Fruit fly (Drosophila melanogaster) whole organism, prepupa: ENCODE measurements around the gene CG42671.
A peak's percentile ranks its signal among the peaks of the same experiment; 100 is the strongest.

Source experiments
- Blimp-1 ChIP-seq: fragments of 200-800 bp; sonication (Bioruptor generic); optimal IDR thresholded peaks from 3 replicates; lab custom pipeline; 2017; ENCODE audit warnings: missing biosample characterization, missing genetic modification characterization, mild to moderate bottlenecking, moderate library complexity, missing genetic modification reagents
- CG11294 ChIP-seq: fragments of 200-800 bp; sonication (Bioruptor generic); IDR thresholded peaks from 2 replicates; pipeline ENCODE4 v1.3.6; 2022; ENCODE audit warnings: missing biosample characterization, missing genetic modification characterization
- CG11762 ChIP-seq: fragments of 200-800 bp; sonication (Bioruptor generic); optimal IDR thresholded peaks from 3 replicates; lab custom pipeline; 2016; ENCODE audit warnings: missing biosample characterization, missing genetic modification characterization; ENCODE audit not compliant: insufficient read depth
- CG11902 ChIP-seq: fragments of 200-800 bp; sonication (Bioruptor generic); optimal IDR thresholded peaks from 3 replicates; lab custom pipeline; 2016; ENCODE audit warnings: missing biosample characterization, missing genetic modification characterization
- CG15336 ChIP-seq: fragments of 200-800 bp; sonication (Bioruptor generic); IDR thresholded peaks from 2 replicates; pipeline ENCODE4 v1.3.6; 2022; ENCODE audit warnings: missing biosample characterization, missing genetic modification characterization
- CG1621 ChIP-seq: fragments of 200-800 bp; sonication (Bioruptor generic); optimal IDR thresholded peaks from 3 replicates; lab custom pipeline; 2018; ENCODE audit warnings: missing biosample characterization, mild to moderate bottlenecking, missing genetic modification characterization
- CG3032 ChIP-seq: fragments of 200-800 bp; optimal IDR thresholded peaks from 2 replicates; lab custom pipeline; 2019; ENCODE audit warnings: missing biosample characterization, mild to moderate bottlenecking, missing genetic modification characterization, moderate library complexity
- CG31627 ChIP-seq: fragments of 200-800 bp; sonication (Bioruptor generic); optimal IDR thresholded peaks from 3 replicates; lab custom pipeline; 2016; ENCODE audit warnings: missing biosample characterization, missing genetic modification characterization
- CG34406 ChIP-seq: fragments of 200-800 bp; sonication (Bioruptor generic); optimal IDR thresholded peaks from 3 replicates; lab custom pipeline; 2016; ENCODE audit warnings: missing biosample characterization, missing genetic modification characterization
- CG4318 ChIP-seq: fragments of 200-800 bp; sonication (Bioruptor generic); optimal IDR thresholded peaks from 3 replicates; lab custom pipeline; 2017; ENCODE audit warnings: missing biosample characterization, mild to moderate bottlenecking, missing genetic modification characterization
- CG6163 ChIP-seq: fragments of 200-800 bp; sonication (Bioruptor generic); IDR thresholded peaks from 3 replicates; pipeline ENCODE4 v1.3.6; 2022; ENCODE audit warnings: missing biosample characterization, missing genetic modification characterization
- CG6276 ChIP-seq: fragments of 200-800 bp; sonication (Bioruptor generic); optimal IDR thresholded peaks from 2 replicates; lab custom pipeline; 2017; ENCODE audit warnings: missing biosample characterization, mild to moderate bottlenecking, missing genetic modification characterization
- CG6792 ChIP-seq: fragments of 200-800 bp; sonication (Bioruptor generic); optimal IDR thresholded peaks from 3 replicates; lab custom pipeline; 2016; ENCODE audit warnings: missing biosample characterization, missing genetic modification characterization
- CG6808 ChIP-seq: fragments of 200-800 bp; sonication (Bioruptor generic); optimal IDR thresholded peaks from 3 replicates; lab custom pipeline; 2017; ENCODE audit warnings: missing biosample characterization, missing genetic modification characterization, mild to moderate bottlenecking, moderate library complexity, missing genetic modification reagents
- CG6854 ChIP-seq: fragments of 200-800 bp; sonication (Bioruptor generic); optimal IDR thresholded peaks from 2 replicates; lab custom pipeline; 2017; ENCODE audit warnings: missing biosample characterization, mild to moderate bottlenecking, missing genetic modification characterization
- CG8119 ChIP-seq: fragments of 200-800 bp; sonication (Bioruptor generic); IDR thresholded peaks from 3 replicates; pipeline ENCODE4 v1.3.6; 2022; ENCODE audit warnings: missing biosample characterization, missing genetic modification characterization
- CG8319 ChIP-seq: fragments of 200-800 bp; sonication (Bioruptor generic); optimal IDR thresholded peaks from 3 replicates; lab custom pipeline; 2016; ENCODE audit warnings: missing biosample characterization, missing genetic modification characterization
- CG8632 ChIP-seq: fragments of 200-800 bp; sonication (Bioruptor generic); optimal IDR thresholded peaks from 3 replicates; lab custom pipeline; 2016; ENCODE audit warnings: missing biosample characterization, missing genetic modification characterization
- Eip75B ChIP-seq: fragments of 200-800 bp; sonication (Bioruptor generic); optimal IDR thresholded peaks from 3 replicates; lab custom pipeline; 2016; ENCODE audit warnings: missing biosample characterization, missing genetic modification characterization
- Eip78C ChIP-seq: fragments of 200-800 bp; sonication (Bioruptor generic); peaks from one replicate; lab custom pipeline; 2016; ENCODE audit warnings: missing biosample characterization, missing genetic modification characterization
- Eip93F ChIP-seq: fragments of 200-800 bp; sonication (Bioruptor generic); optimal IDR thresholded peaks from 2 replicates; lab custom pipeline; 2016; ENCODE audit warnings: missing biosample characterization, mild to moderate bottlenecking, missing genetic modification characterization
- Ets21C ChIP-seq: fragments of 200-800 bp; sonication (Bioruptor generic); optimal IDR thresholded peaks from 3 replicates; lab custom pipeline; 2016; ENCODE audit warnings: missing biosample characterization, missing genetic modification characterization
- Ets96B ChIP-seq: fragments of 200-800 bp; optimal IDR thresholded peaks from 2 replicates; lab custom pipeline; 2019; ENCODE audit warnings: missing biosample characterization, mild to moderate bottlenecking, missing genetic modification characterization, moderate library complexity
- Gug ChIP-seq: fragments of 200-800 bp; sonication (Bioruptor generic); IDR thresholded peaks from 2 replicates; pipeline ENCODE4 v1.3.6; 2022; ENCODE audit warnings: missing biosample characterization, missing genetic modification characterization
- Hr38 ChIP-seq: sonication (Bioruptor generic); optimal IDR thresholded peaks from 2 replicates; lab custom pipeline; 2016; ENCODE audit warnings: missing biosample characterization, missing genetic modification characterization
- Hr39 ChIP-seq: fragments of 200-800 bp; sonication (Bioruptor generic); optimal IDR thresholded peaks from 2 replicates; lab custom pipeline; 2016; ENCODE audit warnings: missing biosample characterization, missing genetic modification characterization
- Hr4 ChIP-seq: fragments of 200-800 bp; sonication (Bioruptor generic); optimal IDR thresholded peaks from 3 replicates; lab custom pipeline; 2016; ENCODE audit warnings: missing biosample characterization, missing genetic modification characterization
- Lpt ChIP-seq: fragments of 200-800 bp; sonication (Bioruptor generic); optimal IDR thresholded peaks from 3 replicates; lab custom pipeline; 2016; ENCODE audit warnings: missing biosample characterization, missing genetic modification characterization
- Met ChIP-seq: fragments of 200-800 bp; sonication (Bioruptor generic); optimal IDR thresholded peaks from 3 replicates; lab custom pipeline; 2016; ENCODE audit warnings: missing biosample characterization, missing genetic modification characterization
- OdsH ChIP-seq: fragments of 200-800 bp; sonication (Bioruptor generic); optimal IDR thresholded peaks from 3 replicates; lab custom pipeline; 2016; ENCODE audit warnings: missing biosample characterization, missing genetic modification characterization
- Smox ChIP-seq: fragments of 200-800 bp; sonication (Bioruptor generic); optimal IDR thresholded peaks from 3 replicates; lab custom pipeline; 2016; ENCODE audit warnings: missing biosample characterization, missing genetic modification characterization
- Sox14 ChIP-seq: fragments of 200-800 bp; sonication (Bioruptor generic); optimal IDR thresholded peaks from 3 replicates; lab custom pipeline; 2016; ENCODE audit warnings: missing biosample characterization, missing genetic modification characterization
- achi ChIP-seq: fragments of 200-800 bp; sonication (Bioruptor generic); optimal IDR thresholded peaks from 3 replicates; lab custom pipeline; 2016; ENCODE audit warnings: missing biosample characterization, missing genetic modification characterization
- acj6 ChIP-seq: fragments of 200-800 bp; sonication (Bioruptor generic); optimal IDR thresholded peaks from 3 replicates; lab custom pipeline; 2016; ENCODE audit warnings: missing biosample characterization, missing genetic modification characterization
- cyc ChIP-seq: fragments of 200-800 bp; sonication (Bioruptor generic); optimal IDR thresholded peaks from 3 replicates; lab custom pipeline; 2016; ENCODE audit warnings: missing biosample characterization, missing genetic modification characterization
- dac ChIP-seq: fragments of 200-800 bp; sonication (Bioruptor generic); optimal IDR thresholded peaks from 2 replicates; lab custom pipeline; 2017; ENCODE audit warnings: missing biosample characterization, mild to moderate bottlenecking, missing genetic modification characterization
- eg ChIP-seq: fragments of 200-800 bp; sonication (Bioruptor generic); IDR thresholded peaks from 3 replicates; pipeline ENCODE4 v1.3.6; 2022; ENCODE audit warnings: missing biosample characterization, missing genetic modification characterization
- esn ChIP-seq: fragments of 200-800 bp; sonication (Bioruptor generic); optimal IDR thresholded peaks from 2 replicates; lab custom pipeline; 2016; ENCODE audit warnings: missing biosample characterization, mild to moderate bottlenecking, missing genetic modification characterization, moderate library complexity
- fd59A ChIP-seq: fragments of 200-800 bp; sonication (Bioruptor generic); optimal IDR thresholded peaks from 2 replicates; lab custom pipeline; 2017; ENCODE audit warnings: missing biosample characterization, mild to moderate bottlenecking, missing genetic modification characterization, missing genetic modification reagents
- fd85E ChIP-seq: fragments of 200-800 bp; sonication (Bioruptor generic); optimal IDR thresholded peaks from 3 replicates; lab custom pipeline; 2016; ENCODE audit warnings: missing biosample characterization, missing genetic modification characterization
- fkh ChIP-seq: fragments of 200-800 bp; sonication (Bioruptor generic); optimal IDR thresholded peaks from 3 replicates; lab custom pipeline; 2017; ENCODE audit warnings: missing biosample characterization, mild to moderate bottlenecking, missing genetic modification characterization, moderate library complexity
- lz ChIP-seq: fragments of 200-800 bp; sonication (Bioruptor generic); optimal IDR thresholded peaks from 3 replicates; lab custom pipeline; 2016; ENCODE audit warnings: missing biosample characterization, missing genetic modification characterization
- salr ChIP-seq, 2 experiments: fragments of 200-800 bp; sonication (Bioruptor generic); optimal IDR thresholded peaks; 3 replicates each; lab custom pipeline; 2016 to 2018; ENCODE audit warnings: missing biosample characterization in 2 of 2, missing genetic modification characterization in 2 of 2, mild to moderate bottlenecking in 1 of 2
- topi ChIP-seq: fragments of 200-800 bp; sonication (Bioruptor generic); optimal IDR thresholded peaks from 3 replicates; lab custom pipeline; 2016; ENCODE audit warnings: missing biosample characterization, missing genetic modification characterization
- vri ChIP-seq: fragments of 200-800 bp; sonication (Bioruptor generic); optimal IDR thresholded peaks from 3 replicates; lab custom pipeline; 2016; ENCODE audit warnings: missing biosample characterization, mild to moderate bottlenecking, missing genetic modification characterization

CG42671 gene

dm6 chr3L:11215244-11216121 is 1.2 kb downstream of the CG42671 start (continued):
- TF ChIP-seq salr (GFP tag; optimal IDR thresholded peaks at IDR 0.05; lab: Kevin White, UChicago) (peak; percentile 81 to 91), esn (peak; percentile 97), Blimp-1 (GFP tag; lab: Kevin White, UChicago) (peak; percentile 76), acj6 (GFP tag; lab: Kevin White, UChicago) (peak; percentile 92), eg (GFP tag; lab: Robert Waterston, UW) (peak; percentile 99), Hr38 (peak; percentile 35), vri (peak; percentile 92), Eip78C (peak; percentile 98), dac (GFP tag; lab: Kevin White, UChicago) (peak; percentile 78), CG11294 (GFP tag; lab: Robert Waterston, UW) (peak; percentile 93), CG11762 (peak; percentile 92), cyc (peak; percentile 94), CG6276 (GFP tag; lab: Kevin White, UChicago) (peak; percentile 89), topi (peak; percentile 96), Ets21C (GFP tag; lab: Kevin White, UChicago) (peak; percentile 93), CG8319 (GFP tag; lab: Kevin White, UChicago) (peak; percentile 92)

- TF ChIP-seq CG6854 (GFP tag; lab: Kevin White, UChicago) (no peak), fkh (no peak), salr (GFP tag; optimal IDR thresholded peaks at IDR 0.05; lab: Kevin White, UChicago) (no peak), dac (GFP tag; lab: Kevin White, UChicago) (no peak), Eip75B (GFP tag; lab: Kevin White, UChicago) (no peak), Hr4 (no peak), Eip78C (peak; percentile 41), CG6163 (GFP tag; lab: Robert Waterston, UW) (no peak)
- TF ChIP-seq, all 60 proteins: peak for 1
Observed at dm6 chr3L:11216219-11216618, 1.9 kb downstream of the CG42671 start.

- TF ChIP-seq CG6792 (GFP tag; lab: Kevin White, UChicago) (no peak), Eip78C (peak; percentile 56), CG11902 (GFP tag; lab: Kevin White, UChicago) (no peak), fd85E (GFP tag; lab: Kevin White, UChicago) (no peak), Hr38 (no peak), Eip93F (GFP tag; lab: Kevin White, UChicago) (no peak), CG11294 (GFP tag; lab: Robert Waterston, UW) (no peak), Gug (GFP tag; lab: Robert Waterston, UW) (no peak), CG8119 (GFP tag; lab: Robert Waterston, UW) (no peak), CG8632 (peak; percentile 22), CG6163 (GFP tag; lab: Robert Waterston, UW) (no peak), CG31627 (GFP tag; lab: Kevin White, UChicago) (peak; percentile 36), Sox14 (GFP tag; lab: Kevin White, UChicago) (no peak), Hr4 (peak; percentile 11), Hr39 (no peak), Ets96B (no peak), CG3032 (tag; lab: Kevin White, UChicago) (no peak), CG11762 (no peak), Met (GFP tag; lab: Kevin White, UChicago) (no peak), acj6 (GFP tag; lab: Kevin White, UChicago) (peak; percentile 19), CG6808 (GFP tag; lab: Kevin White, UChicago) (no peak), fd59A (no peak), CG1621 (tag; lab: Kevin White, UChicago) (no peak), salr (GFP tag; optimal IDR thresholded peaks at IDR 0.05; lab: Kevin White, UChicago) (no peak), CG34406 (GFP tag; lab: Kevin White, UChicago) (no peak), dac (GFP tag; lab: Kevin White, UChicago) (no peak), CG4318 (GFP tag; lab: Kevin White, UChicago) (no peak), Lpt (GFP tag; lab: Kevin White, UChicago) (no peak), Ets21C (GFP tag; lab: Kevin White, UChicago) (no peak), Blimp-1 (GFP tag; lab: Kevin White, UChicago) (no peak), Smox (no peak), esn (no peak), CG6854 (GFP tag; lab: Kevin White, UChicago) (no peak), CG15336 (GFP tag; lab: Robert Waterston, UW) (0 out of 2 replicates have a peak, but pooled peaks have one; percentile 33), OdsH (GFP tag; lab: Kevin White, UChicago) (no peak), achi (GFP tag; lab: Kevin White, UChicago) (no peak), lz (GFP tag; lab: Kevin White, UChicago) (no peak)
Observed at dm6 chr3L:11217893-11218292, 3.6 kb downstream of the CG42671 start.
